Fruit fly (Drosophila melanogaster): ENCODE data around the gene CG34353.

CG34353 gene

dm6 chr3R:27739999-27740398, 165.6 kb downstream of the CG34353 start:
- TF ChIP-seq CG1620 (GFP tag; optimal IDR thresholded peaks at IDR 0.05) (no peak), kay (GFP tag; ENCODE audit: borderline replicate concordance) (no peak), CG7101 (tag; optimal IDR thresholded peaks at IDR 0.05) (no peak), CG5204 (GFP tag; optimal IDR thresholded peaks at IDR 0.05) (no peak), CG33017 (tag; optimal IDR thresholded peaks at IDR 0.05) (no peak), tj (GFP tag; optimal IDR thresholded peaks at IDR 0.05) (no peak)

dm6 chr3R:27738287-27738686, 167.4 kb downstream of the CG34353 start:
- TF ChIP-seq Mnt (GFP tag; optimal IDR thresholded peaks at IDR 0.05): no peak
- TF ChIP-seq bab1 (GFP tag; optimal IDR thresholded peaks at IDR 0.05): no peak
- no peak for TF ChIP-seq cnc (optimal IDR thresholded peaks at IDR 0.05)
- TF ChIP-seq CG14711 (tag; optimal IDR thresholded peaks at IDR 0.05): no peak
- TF ChIP-seq CG1620 (GFP tag; optimal IDR thresholded peaks at IDR 0.05): no peak
- TF ChIP-seq cic (GFP tag; optimal IDR thresholded peaks at IDR 0.05): no peak
- TF ChIP-seq ovo (GFP tag; optimal IDR thresholded peaks at IDR 0.05): no peak
- no peak for TF ChIP-seq toe (GFP tag; optimal IDR thresholded peaks at IDR 0.05)
- no peak for TF ChIP-seq Clk (GFP tag; optimal IDR thresholded peaks at IDR 0.05)
- no peak for TF ChIP-seq CG5204 (GFP tag; optimal IDR thresholded peaks at IDR 0.05)
- no peak for TF ChIP-seq CG11617 (GFP tag; optimal IDR thresholded peaks at IDR 0.05)
- TF ChIP-seq CG7045 (GFP tag; optimal IDR thresholded peaks at IDR 0.05): no peak
- no peak for TF ChIP-seq CG7101 (tag; optimal IDR thresholded peaks at IDR 0.05)
- TF ChIP-seq tj (GFP tag; optimal IDR thresholded peaks at IDR 0.05): no peak
- TF ChIP-seq Crg-1 (GFP tag; optimal IDR thresholded peaks at IDR 0.05): no peak

- no peak for TF ChIP-seq Clk (GFP tag; optimal IDR thresholded peaks at IDR 0.05)
- no peak for TF ChIP-seq bab1 (GFP tag; optimal IDR thresholded peaks at IDR 0.05)
- TF ChIP-seq CG11617 (GFP tag; optimal IDR thresholded peaks at IDR 0.05): no peak
- no peak for TF ChIP-seq CG7045 (GFP tag; optimal IDR thresholded peaks at IDR 0.05)
- no peak for TF ChIP-seq CG12768 (GFP tag; optimal IDR thresholded peaks at IDR 0.05)
- TF ChIP-seq pad (GFP tag; optimal IDR thresholded peaks at IDR 0.05): no peak
- no peak for TF ChIP-seq CG7101 (tag; optimal IDR thresholded peaks at IDR 0.05)
- no peak for TF ChIP-seq kay (GFP tag; ENCODE audit: borderline replicate concordance)
- TF ChIP-seq Hr96 (GFP tag; optimal IDR thresholded peaks at IDR 0.05): no peak
- no peak for TF ChIP-seq cnc (optimal IDR thresholded peaks at IDR 0.05)
- TF ChIP-seq toe (GFP tag; optimal IDR thresholded peaks at IDR 0.05): no peak
- TF ChIP-seq cic (GFP tag; optimal IDR thresholded peaks at IDR 0.05): no peak
- no peak for TF ChIP-seq CG1620 (GFP tag; optimal IDR thresholded peaks at IDR 0.05)
- TF ChIP-seq tj (GFP tag; optimal IDR thresholded peaks at IDR 0.05): no peak
- no peak for TF ChIP-seq Mnt (GFP tag; optimal IDR thresholded peaks at IDR 0.05)
- no peak for TF ChIP-seq CG5204 (GFP tag; optimal IDR thresholded peaks at IDR 0.05)
- no peak for TF ChIP-seq CG33017 (tag; optimal IDR thresholded peaks at IDR 0.05)
These were observed 168.6 kb downstream of the CG34353 start for dm6 chr3R:27737038-27737437.

dm6 chr3R:27736367-27737005, 169.2 kb downstream of the CG34353 start, which contains the start of gene Ets98B:
Ets98B (plus strand) TSS chr3R:27736538.
- TF ChIP-seq cnc (optimal IDR thresholded peaks at IDR 0.05): no peak
- no peak for TF ChIP-seq CG7045 (GFP tag; optimal IDR thresholded peaks at IDR 0.05)
- TF ChIP-seq toe (GFP tag; optimal IDR thresholded peaks at IDR 0.05): no peak
- TF ChIP-seq CG5204 (GFP tag; optimal IDR thresholded peaks at IDR 0.05): no peak
- TF ChIP-seq CG12768 (GFP tag; optimal IDR thresholded peaks at IDR 0.05): no peak
- no peak for TF ChIP-seq CG33017 (tag; optimal IDR thresholded peaks at IDR 0.05)
- no peak for TF ChIP-seq Clk (GFP tag; optimal IDR thresholded peaks at IDR 0.05)
